Worm (Caenorhabditis elegans): ENCODE data around the gene inx-9.

- no peak for TF ChIP-seq T22C8.4 (GFP tag; IDR thresholded peaks at IDR 0.05)
- TF ChIP-seq flt-1 (GFP tag; IDR thresholded peaks at IDR 0.05) = no peak
- TF ChIP-seq klf-2 (GFP tag; conservative IDR thresholded peaks at IDR 0.05) = no peak
- TF ChIP-seq ztf-23 (GFP tag; IDR thresholded peaks at IDR 0.05) = no peak
Observed at ce11 chrIV:11700752-11701151, 24.6 kb downstream of the inx-9 start, which contains the start of gene dpy-20.
